Fruit fly (Drosophila melanogaster) whole organism, adult: Measurements from ENCODE around the gene CG31265.

Experiments used
- CG11617 ChIP-seq: fragments of 200-800 bp; sonication (Bioruptor generic); optimal IDR thresholded peaks from 2 replicates; lab custom pipeline; 2017; ENCODE audit warnings: mild to moderate bottlenecking, missing biosample characterization, missing genetic modification reagents, missing genetic modification characterization
- Clk ChIP-seq: fragments of 200-800 bp; sonication (Bioruptor generic); optimal IDR thresholded peaks from 2 replicates; lab custom pipeline; 2017; ENCODE audit warnings: missing biosample characterization, missing genetic modification characterization
- Hr96 ChIP-seq: fragments of 200-800 bp; sonication (Bioruptor generic); optimal IDR thresholded peaks from 2 replicates; lab custom pipeline; 2016; ENCODE audit warnings: missing biosample characterization, missing genetic modification characterization
- cic ChIP-seq: fragments of 200-800 bp; sonication (Bioruptor generic); optimal IDR thresholded peaks from 2 replicates; lab custom pipeline; 2017; ENCODE audit warnings: missing biosample characterization, mild to moderate bottlenecking, missing genetic modification characterization, moderate library complexity
- kay ChIP-seq: fragments of 200-800 bp; sonication (Bioruptor generic); peaks from one replicate; lab custom pipeline; 2016; ENCODE audit warnings: missing biosample characterization, missing genetic modification characterization, borderline replicate concordance

- peak; percentile 74 for TF ChIP-seq Hr96 (GFP tag; lab: Kevin White, UChicago)
- no peak for TF ChIP-seq kay
- peak; percentile 67 for TF ChIP-seq CG11617 (GFP tag; lab: Kevin White, UChicago)
- peak; percentile 72 for TF ChIP-seq cic (GFP tag; lab: Kevin White, UChicago)
- TF ChIP-seq Clk (GFP tag; lab: Kevin White, UChicago): peak; percentile 3
Measured at dm6 chr3R:17079859-17080255, 48.2 kb upstream of the CG31265 start, which contains the start of the genes Keap1 and kuk.
